Worm (Caenorhabditis elegans) whole organism, L2 larva: Measurements from ENCODE around the gene nhr-150.

ENCODE experiments used
- F13H6.1 ChIP-seq: sonication (generic microtip); optimal IDR thresholded peaks from 2 replicates; lab custom pipeline; 2016; ENCODE audit warnings: missing genetic modification characterization, missing compliant biosample characterization
- R02D3.7 ChIP-seq: fragments of 150-350 bp; optimal IDR thresholded peaks from 2 replicates; lab custom pipeline; 2014; ENCODE audit warnings: missing biosample characterization, missing genetic modification characterization
- Y55F3AM.14 ChIP-seq: fragments of 200-800 bp; sonication (Bioruptor generic); optimal IDR thresholded peaks from 2 replicates; lab custom pipeline; 2018; ENCODE audit warnings: mild to moderate bottlenecking, missing genetic modification characterization, missing compliant biosample characterization
- ZK546.5 ChIP-seq: sonication (generic microtip); optimal IDR thresholded peaks from 2 replicates; lab custom pipeline; 2017; ENCODE audit warnings: missing biosample characterization, missing genetic modification characterization
- alr-1 ChIP-seq: fragments of 150-350 bp; optimal IDR thresholded peaks from 2 replicates; lab custom pipeline; 2014; ENCODE audit warnings: missing biosample characterization, missing genetic modification characterization
- aly-2 ChIP-seq: fragments of 150-350 bp; optimal IDR thresholded peaks from 2 replicates; lab custom pipeline; 2014; ENCODE audit warnings: missing biosample characterization, missing genetic modification characterization
- ama-1 ChIP-seq: fragments of 150-350 bp; optimal IDR thresholded peaks from 2 replicates; lab custom pipeline; 2018; ENCODE audit warnings: inconsistent platforms
- blmp-1 ChIP-seq: sonication (generic microtip); optimal IDR thresholded peaks from 2 replicates; lab custom pipeline; 2017; ENCODE audit warnings: missing genetic modification characterization, mild to moderate bottlenecking, missing compliant biosample characterization, antibody characterized with exemption, moderate library complexity; ENCODE audit not compliant: insufficient read depth
- ceh-16 ChIP-seq: fragments of 150-350 bp; optimal IDR thresholded peaks from 2 replicates; lab custom pipeline; 2014; ENCODE audit warnings: missing biosample characterization, missing genetic modification characterization
- ceh-82 ChIP-seq: fragments of 150-350 bp; optimal IDR thresholded peaks from 2 replicates; lab custom pipeline; 2014; ENCODE audit warnings: missing biosample characterization, missing genetic modification characterization
- egl-27 ChIP-seq: sonication (generic microtip); optimal IDR thresholded peaks from 3 replicates; lab custom pipeline; 2017; ENCODE audit warnings: missing biosample characterization, missing genetic modification reagents, missing genetic modification characterization
- elt-1 ChIP-seq: fragments of 150-350 bp; optimal IDR thresholded peaks from 2 replicates; lab custom pipeline; 2014; ENCODE audit warnings: missing biosample characterization, missing genetic modification characterization
- elt-3 ChIP-seq: sonication (generic microtip); optimal IDR thresholded peaks from 2 replicates; lab custom pipeline; 2017; ENCODE audit warnings: missing biosample characterization, missing genetic modification characterization
- gmeb-1 ChIP-seq: fragments of 150-350 bp; optimal IDR thresholded peaks from 2 replicates; lab custom pipeline; 2014; ENCODE audit warnings: missing biosample characterization, missing genetic modification characterization
- lin-11 ChIP-seq: fragments of 150-350 bp; sonication (generic microtip); optimal IDR thresholded peaks from 2 replicates; lab custom pipeline; 2014; ENCODE audit warnings: missing biosample characterization, missing genetic modification characterization, inconsistent platforms, mixed read lengths
- lin-13 ChIP-seq: fragments of 150-350 bp; optimal IDR thresholded peaks from 2 replicates; lab custom pipeline; 2014; ENCODE audit warnings: missing biosample characterization, missing genetic modification reagents, missing genetic modification characterization
- lin-39 ChIP-seq: fragments of 150-350 bp; optimal IDR thresholded peaks from 2 replicates; lab custom pipeline; 2014; ENCODE audit warnings: missing biosample characterization, missing genetic modification reagents, missing genetic modification characterization
- lsy-2 ChIP-seq, 2 experiments: fragments of 150-350 bp in 1 of 2; sonication (generic microtip) in 1 of 2; optimal IDR thresholded peaks; 2 replicates each; lab custom pipeline; 2014 to 2017; ENCODE audit warnings: missing biosample characterization in 2 of 2, missing genetic modification characterization in 2 of 2
- mab-5 ChIP-seq: fragments of 150-350 bp; optimal IDR thresholded peaks from 2 replicates; lab custom pipeline; 2014; ENCODE audit warnings: missing biosample characterization, missing genetic modification characterization
- nhr-10 ChIP-seq: sonication (generic microtip); optimal IDR thresholded peaks from 2 replicates; lab custom pipeline; 2017; ENCODE audit warnings: missing biosample characterization, missing genetic modification characterization
- nhr-11 ChIP-seq: fragments of 150-350 bp; optimal IDR thresholded peaks from 2 replicates; lab custom pipeline; 2014; ENCODE audit warnings: missing biosample characterization, missing genetic modification characterization
- nhr-12 ChIP-seq: fragments of 150-350 bp; optimal IDR thresholded peaks from 2 replicates; lab custom pipeline; 2014; ENCODE audit warnings: missing biosample characterization, missing genetic modification characterization
- nhr-21 ChIP-seq: fragments of 150-350 bp; optimal IDR thresholded peaks from 2 replicates; lab custom pipeline; 2014; ENCODE audit warnings: missing biosample characterization, missing genetic modification characterization
- nhr-23 ChIP-seq: fragments of 150-350 bp; optimal IDR thresholded peaks from 2 replicates; lab custom pipeline; 2014; ENCODE audit warnings: missing biosample characterization, missing genetic modification reagents, missing genetic modification characterization
- nhr-25 ChIP-seq: fragments of 150-350 bp; sonication (generic microtip); optimal IDR thresholded peaks from 3 replicates; lab custom pipeline; 2014; ENCODE audit warnings: missing biosample characterization, missing genetic modification characterization
- nhr-6 ChIP-seq: fragments of 150-350 bp; optimal IDR thresholded peaks from 2 replicates; lab custom pipeline; 2014; ENCODE audit warnings: missing biosample characterization, missing genetic modification characterization
- peb-1 ChIP-seq: fragments of 150-350 bp; optimal IDR thresholded peaks from 2 replicates; lab custom pipeline; 2014; ENCODE audit warnings: missing biosample characterization, missing genetic modification characterization
- sem-4 ChIP-seq: fragments of 150-350 bp; optimal IDR thresholded peaks from 2 replicates; lab custom pipeline; 2014; ENCODE audit warnings: missing biosample characterization, missing genetic modification reagents, missing genetic modification characterization
- skn-1 ChIP-seq: sonication (generic microtip); optimal IDR thresholded peaks from 2 replicates; lab custom pipeline; 2017; ENCODE audit warnings: missing biosample characterization, missing genetic modification characterization
- sma-3 ChIP-seq: sonication (generic microtip); optimal IDR thresholded peaks from 2 replicates; lab custom pipeline; 2016; ENCODE audit warnings: missing genetic modification reagents, missing genetic modification characterization, missing compliant biosample characterization
- sma-9 ChIP-seq, 2 experiments: fragments of 150-350 bp in 1 of 2; sonication (generic microtip) in 1 of 2; optimal IDR thresholded peaks; 2 replicates each; lab custom pipeline; 2014 to 2016; ENCODE audit warnings: missing genetic modification characterization in 2 of 2, mild to moderate bottlenecking in 1 of 2, missing biosample characterization in 1 of 2, missing compliant biosample characterization in 1 of 2, missing genetic modification reagents in 1 of 2, moderate library complexity in 1 of 2
- snpc-4 ChIP-seq: fragments of 150-350 bp; optimal IDR thresholded peaks from 2 replicates; lab custom pipeline; 2014; ENCODE audit warnings: missing biosample characterization, missing genetic modification characterization
- unc-39 ChIP-seq: fragments of 150-350 bp; optimal IDR thresholded peaks from 2 replicates; lab custom pipeline; 2014; ENCODE audit warnings: missing biosample characterization, missing genetic modification characterization
- unc-55 ChIP-seq: fragments of 150-350 bp; sonication (generic microtip); optimal IDR thresholded peaks from 3 replicates; lab custom pipeline; 2014; ENCODE audit warnings: missing biosample characterization, missing genetic modification reagents, missing genetic modification characterization
- unc-62 ChIP-seq: fragments of 150-350 bp; optimal IDR thresholded peaks from 2 replicates; lab custom pipeline; 2014; ENCODE audit warnings: missing biosample characterization, missing genetic modification reagents, missing genetic modification characterization
- zag-1 ChIP-seq: fragments of 150-350 bp; optimal IDR thresholded peaks from 2 replicates; lab custom pipeline; 2014; ENCODE audit warnings: missing biosample characterization, missing genetic modification characterization
- ztf-11 ChIP-seq: sonication (generic microtip); optimal IDR thresholded peaks from 2 replicates; lab custom pipeline; 2017; ENCODE audit warnings: missing biosample characterization, missing genetic modification characterization

Gene nhr-150

ce11 chrV:15465032-15465727 is 16.1 kb downstream of the nhr-150 start, which contains the start of gene pqn-71 (continued):
- TF ChIP-seq blmp-1 (tag; lab: Kevin White, UChicago) (no peak), mab-5 (tag; lab: Kevin White, UChicago) (peak; percentile 46), R02D3.7 (no peak), nhr-25 (no peak), nhr-23 (tag; lab: Kevin White, UChicago) (no peak), lin-13 (GFP tag; lab: Kevin White, UChicago) (peak; percentile 74), nhr-11 (tag; lab: Kevin White, UChicago) (peak; percentile 65), gmeb-1 (tag; lab: Kevin White, UChicago) (peak; percentile 81), lin-11 (peak; percentile 66), nhr-6 (tag; lab: Kevin White, UChicago) (no peak), nhr-21 (tag; lab: Kevin White, UChicago) (peak; percentile 82), sem-4 (peak; percentile 63), egl-27 (tag; lab: Kevin White, UChicago) (peak; percentile 80), sma-9 (GFP tag; optimal IDR thresholded peaks at IDR 0.05; lab: Kevin White, UChicago) (peak; percentile 74), sma-9 (tag; optimal IDR thresholded peaks at IDR 0.05; lab: Kevin White, UChicago) (no peak), lsy-2 (tag; optimal IDR thresholded peaks at IDR 0.05; lab: Kevin White, UChicago) (peak; percentile 71 to 85), skn-1 (tag; lab: Kevin White, UChicago) (no peak), lin-39 (tag; lab: Kevin White, UChicago) (no peak), alr-1 (tag; lab: Kevin White, UChicago) (peak; percentile 8), ceh-82 (tag; lab: Kevin White, UChicago) (peak; percentile 16)

ce11 chrV:15464402-15464801 is 16.9 kb downstream of the nhr-150 start, which contains the start of gene rocf-1:
TSS of gene rocf-1 (minus strand) at chrV:15464502.
- TF ChIP-seq ZK546.5 (tag; lab: Kevin White, UChicago) (no peak), nhr-10 (tag; lab: Kevin White, UChicago) (no peak), unc-39 (tag; lab: Kevin White, UChicago) (no peak), ztf-11 (tag; lab: Kevin White, UChicago) (no peak), aly-2 (tag; lab: Kevin White, UChicago) (no peak), zag-1 (tag; lab: Kevin White, UChicago) (no peak), unc-55 (GFP tag; lab: Kevin White, UChicago) (no peak), sma-9 (GFP tag; optimal IDR thresholded peaks at IDR 0.05; lab: Kevin White, UChicago) (no peak), sma-9 (tag; optimal IDR thresholded peaks at IDR 0.05; lab: Kevin White, UChicago) (no peak), nhr-12 (tag; lab: Kevin White, UChicago) (no peak), gmeb-1 (tag; lab: Kevin White, UChicago) (no peak), lsy-2 (tag; optimal IDR thresholded peaks at IDR 0.05; lab: Kevin White, UChicago) (no peak), unc-62 (GFP tag; lab: Kevin White, UChicago) (no peak), sma-3 (GFP tag; lab: Kevin White, UChicago) (no peak), ama-1 (lab: Kevin White, UChicago) (no peak)

- TF ChIP-seq egl-27 (tag; lab: Kevin White, UChicago) (no peak), mab-5 (tag; lab: Kevin White, UChicago) (no peak), ama-1 (lab: Kevin White, UChicago) (no peak), unc-55 (GFP tag; lab: Kevin White, UChicago) (no peak), ceh-16 (tag; lab: Kevin White, UChicago) (no peak), ZK546.5 (tag; lab: Kevin White, UChicago) (no peak), lin-13 (GFP tag; lab: Kevin White, UChicago) (no peak), unc-39 (tag; lab: Kevin White, UChicago) (no peak), nhr-25 (no peak), unc-62 (GFP tag; lab: Kevin White, UChicago) (no peak)
- TF ChIP-seq, all 48 proteins: peak for 0
Observed at ce11 chrV:15459088-15459487, 22.2 kb downstream of the nhr-150 start, which contains the start of gene str-71. TSS of gene str-71 (minus strand) at chrV:15459188.

- TF ChIP-seq nhr-10 (tag; lab: Kevin White, UChicago) (no peak), Y55F3AM.14 (GFP tag; lab: Kevin White, UChicago) (no peak), elt-3 (tag; lab: Kevin White, UChicago) (no peak), zag-1 (tag; lab: Kevin White, UChicago) (no peak), R02D3.7 (no peak), snpc-4 (tag; lab: Kevin White, UChicago) (no peak), lin-39 (tag; lab: Kevin White, UChicago) (no peak), F13H6.1 (tag; lab: Kevin White, UChicago) (no peak), elt-1 (tag; lab: Kevin White, UChicago) (no peak), ceh-16 (tag; lab: Kevin White, UChicago) (no peak), nhr-21 (tag; lab: Kevin White, UChicago) (no peak), peb-1 (tag; lab: Kevin White, UChicago) (no peak), gmeb-1 (tag; lab: Kevin White, UChicago) (no peak)
Observed at ce11 chrV:15454322-15454721, 26.9 kb downstream of the nhr-150 start.
